Worm (Caenorhabditis elegans) whole organism, L1 larva: Measurements from ENCODE around the gene str-255.
A peak's percentile ranks its signal among the peaks of the same experiment; 100 is the strongest.

Experiments
- C16A3.4 ChIP-seq: fragments of 150-350 bp; optimal IDR thresholded peaks from 2 replicates; lab custom pipeline; 2014; ENCODE audit warnings: missing biosample characterization, missing genetic modification characterization
- C34B4.2 ChIP-seq: sonication (generic microtip); optimal IDR thresholded peaks from 2 replicates; lab custom pipeline; 2017; ENCODE audit warnings: mild to moderate bottlenecking, missing genetic modification characterization, missing compliant biosample characterization
- aha-1 ChIP-seq: fragments of 150-350 bp; optimal IDR thresholded peaks from 2 replicates; lab custom pipeline; 2014; ENCODE audit warnings: missing biosample characterization, missing genetic modification characterization
- alr-1 ChIP-seq: fragments of 200-800 bp; sonication (Bioruptor generic); optimal IDR thresholded peaks from 2 replicates; lab custom pipeline; 2018; ENCODE audit warnings: borderline replicate concordance, mild to moderate bottlenecking, missing genetic modification characterization, missing compliant biosample characterization
- aly-2 ChIP-seq: fragments of 150-350 bp; optimal IDR thresholded peaks from 2 replicates; lab custom pipeline; 2014; ENCODE audit warnings: missing biosample characterization, missing genetic modification characterization
- ceh-63 ChIP-seq: fragments of 200-800 bp; sonication (Bioruptor generic); optimal IDR thresholded peaks from 2 replicates; lab custom pipeline; 2018; ENCODE audit warnings: mild to moderate bottlenecking, missing genetic modification characterization, missing compliant biosample characterization
- ceh-8 ChIP-seq: fragments of 200-800 bp; sonication (Bioruptor generic); optimal IDR thresholded peaks from 2 replicates; lab custom pipeline; 2018; ENCODE audit warnings: mild to moderate bottlenecking, missing genetic modification characterization, moderate library complexity, missing compliant biosample characterization
- ceh-88 ChIP-seq: fragments of 200-800 bp; sonication (Bioruptor generic); IDR thresholded peaks from 2 replicates; pipeline ENCODE4 v1.3.6; 2022; ENCODE audit warnings: missing genetic modification characterization, missing compliant biosample characterization
- ces-1 ChIP-seq: fragments of 150-350 bp; optimal IDR thresholded peaks from 2 replicates; lab custom pipeline; 2014; ENCODE audit warnings: missing biosample characterization, missing genetic modification reagents, missing genetic modification characterization
- efl-1 ChIP-seq, 4 experiments: fragments of 150-350 bp; optimal IDR thresholded peaks in 3 of 4; peaks in 1 of 4; 1 replicate in 1 of 4; 2 replicates in 3 of 4; lab custom pipeline; 2014; ENCODE audit warnings: missing biosample characterization in 2 of 4, missing genetic modification characterization in 2 of 4, missing genetic modification reagents in 2 of 4
- egl-13 ChIP-seq: sonication (generic microtip); optimal IDR thresholded peaks from 2 replicates; lab custom pipeline; 2016; ENCODE audit warnings: missing genotype, missing genetic modification reagents, missing genetic modification characterization, missing compliant biosample characterization
- fkh-4 ChIP-seq: sonication (generic microtip); optimal IDR thresholded peaks from 2 replicates; lab custom pipeline; 2016; ENCODE audit warnings: missing compliant biosample characterization, missing genetic modification characterization, borderline replicate concordance
- fkh-8 ChIP-seq: sonication (generic microtip); optimal IDR thresholded peaks from 2 replicates; lab custom pipeline; 2016; ENCODE audit warnings: mild to moderate bottlenecking, missing genetic modification characterization, missing compliant biosample characterization
- fos-1 ChIP-seq: fragments of 150-350 bp; optimal IDR thresholded peaks from 2 replicates; lab custom pipeline; 2014; ENCODE audit warnings: missing biosample characterization, missing genetic modification characterization
- grh-1 ChIP-seq: fragments of 200-800 bp; sonication (Bioruptor generic); IDR thresholded peaks from 2 replicates; pipeline ENCODE4 v1.3.6; 2022; ENCODE audit warnings: missing genetic modification reagents, missing genetic modification characterization, missing compliant biosample characterization
- jun-1 ChIP-seq: fragments of 150-350 bp; optimal IDR thresholded peaks from 2 replicates; lab custom pipeline; 2014; ENCODE audit warnings: missing biosample characterization, missing genetic modification reagents, missing genetic modification characterization
- lin-13 ChIP-seq: fragments of 150-350 bp; optimal IDR thresholded peaks from 2 replicates; lab custom pipeline; 2014; ENCODE audit warnings: missing biosample characterization, missing genetic modification reagents, missing genetic modification characterization
- lin-14 ChIP-seq: fragments of 200-800 bp; sonication (Bioruptor generic); optimal IDR thresholded peaks from 2 replicates; lab custom pipeline; 2018; ENCODE audit warnings: mild to moderate bottlenecking, missing genetic modification characterization, moderate library complexity, missing compliant biosample characterization
- lin-35 ChIP-seq, 2 experiments: fragments of 150-350 bp; optimal IDR thresholded peaks; 2 replicates each; lab custom pipeline; 2014; ENCODE audit warnings: missing biosample characterization in 2 of 2, missing genetic modification characterization in 2 of 2, missing genetic modification reagents in 2 of 2
- lir-3 ChIP-seq: sonication (generic microtip); optimal IDR thresholded peaks from 2 replicates; lab custom pipeline; 2016; ENCODE audit warnings: mild to moderate bottlenecking, missing genetic modification characterization, moderate library complexity, missing compliant biosample characterization; ENCODE audit not compliant: poor library complexity
- mab-9 ChIP-seq: fragments of 200-800 bp; sonication (Bioruptor generic); IDR thresholded peaks from 2 replicates; pipeline ENCODE4 v1.3.6; 2022; ENCODE audit warnings: missing genetic modification reagents, missing genetic modification characterization, missing compliant biosample characterization
- mdl-1 ChIP-seq, 2 experiments: fragments of 150-350 bp; optimal IDR thresholded peaks; 2 replicates each; lab custom pipeline; 2014 to 2017; ENCODE audit warnings: missing biosample characterization in 2 of 2, missing genetic modification characterization in 2 of 2, inconsistent platforms in 1 of 2
- mef-2 ChIP-seq: fragments of 150-350 bp; optimal IDR thresholded peaks from 2 replicates; lab custom pipeline; 2014; ENCODE audit warnings: missing biosample characterization, missing genetic modification characterization
- nhr-19 ChIP-seq: fragments of 200-800 bp; sonication (Bioruptor generic); conservative IDR thresholded peaks from 2 replicates; pipeline ENCODE4 v1.3.6; 2022; ENCODE audit warnings: missing genetic modification characterization, missing compliant biosample characterization
- nhr-28 ChIP-seq: fragments of 150-350 bp; optimal IDR thresholded peaks from 2 replicates; lab custom pipeline; 2014; ENCODE audit warnings: missing biosample characterization, missing genetic modification characterization
- nhr-71 ChIP-seq: sonication (generic microtip); optimal IDR thresholded peaks from 2 replicates; lab custom pipeline; 2016; ENCODE audit warnings: mild to moderate bottlenecking, missing genetic modification characterization, moderate library complexity, missing compliant biosample characterization
- nhr-77 ChIP-seq: fragments of 150-350 bp; optimal IDR thresholded peaks from 2 replicates; lab custom pipeline; 2014; ENCODE audit warnings: missing biosample characterization, missing genetic modification characterization
- nhr-84 ChIP-seq: sonication (generic microtip); optimal IDR thresholded peaks from 2 replicates; lab custom pipeline; 2017; ENCODE audit warnings: missing biosample characterization, missing genetic modification characterization
- nhr-85 ChIP-seq: sonication (generic microtip); peaks from one replicate; lab custom pipeline; 2016; ENCODE audit warnings: missing genetic modification characterization, inconsistent platforms, missing compliant biosample characterization
- skn-1 ChIP-seq: fragments of 150-350 bp; optimal IDR thresholded peaks from 2 replicates; lab custom pipeline; 2014; ENCODE audit warnings: missing biosample characterization, missing genetic modification characterization
- snpc-4 ChIP-seq: fragments of 150-350 bp; optimal IDR thresholded peaks from 2 replicates; lab custom pipeline; 2014; ENCODE audit warnings: missing biosample characterization, missing genetic modification characterization
- sox-4 ChIP-seq: sonication (generic microtip); optimal IDR thresholded peaks from 2 replicates; lab custom pipeline; 2016; ENCODE audit warnings: missing genetic modification characterization, missing compliant biosample characterization
- swsn-7 ChIP-seq: sonication (generic microtip); optimal IDR thresholded peaks from 2 replicates; lab custom pipeline; 2016; ENCODE audit warnings: missing genetic modification characterization, missing compliant biosample characterization
- tbx-2 ChIP-seq: sonication (generic microtip); optimal IDR thresholded peaks from 2 replicates; lab custom pipeline; 2016; ENCODE audit warnings: missing genetic modification characterization, missing compliant biosample characterization
- tlp-1 ChIP-seq: fragments of 150-350 bp; optimal IDR thresholded peaks from 2 replicates; lab custom pipeline; 2014; ENCODE audit warnings: missing biosample characterization, missing genetic modification characterization
- unc-130 ChIP-seq: fragments of 150-350 bp; optimal IDR thresholded peaks from 2 replicates; lab custom pipeline; 2017; ENCODE audit warnings: missing biosample characterization, missing genetic modification characterization, inconsistent platforms
- unc-30 ChIP-seq: sonication (generic microtip); optimal IDR thresholded peaks from 2 replicates; lab custom pipeline; 2017; ENCODE audit warnings: missing biosample characterization, missing genetic modification characterization
- xbp-1 ChIP-seq: sonication (generic microtip); optimal IDR thresholded peaks from 2 replicates; lab custom pipeline; 2016; ENCODE audit warnings: missing genetic modification characterization, missing compliant biosample characterization

The str-255 gene

DNA sequence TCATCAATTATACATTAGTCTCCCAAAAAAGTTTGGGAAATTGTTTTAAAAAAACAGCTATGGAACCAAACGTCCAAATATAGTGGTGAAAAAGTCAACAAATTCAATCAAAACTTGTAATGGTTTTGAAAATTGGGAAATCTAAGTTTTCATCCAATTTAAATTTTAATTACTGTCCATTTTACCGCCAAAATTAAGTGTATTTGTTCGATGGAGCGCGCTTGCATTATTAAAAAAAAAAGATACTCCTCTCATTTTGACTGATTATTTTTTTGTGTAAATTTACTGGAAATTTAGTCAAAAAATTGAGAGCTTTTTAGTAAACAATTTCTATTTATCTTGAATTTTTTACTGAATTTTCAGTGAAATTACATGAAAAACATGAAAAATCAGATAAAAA lies 10.8 kb upstream of the str-255 start:
- TF ChIP-seq nhr-84 (tag; lab: Kevin White, UChicago) (no peak), efl-1 (optimal IDR thresholded peaks at IDR 0.05; lab: Kevin White, UChicago) (no peak), efl-1 (GFP tag; optimal IDR thresholded peaks at IDR 0.05 in 1 of 2; lab: Kevin White, UChicago) (peak; percentile 19 to 92), swsn-7 (tag; lab: Kevin White, UChicago) (no peak), alr-1 (tag; lab: Kevin White, UChicago) (no peak), egl-13 (tag; lab: Kevin White, UChicago) (no peak)

DNA sequence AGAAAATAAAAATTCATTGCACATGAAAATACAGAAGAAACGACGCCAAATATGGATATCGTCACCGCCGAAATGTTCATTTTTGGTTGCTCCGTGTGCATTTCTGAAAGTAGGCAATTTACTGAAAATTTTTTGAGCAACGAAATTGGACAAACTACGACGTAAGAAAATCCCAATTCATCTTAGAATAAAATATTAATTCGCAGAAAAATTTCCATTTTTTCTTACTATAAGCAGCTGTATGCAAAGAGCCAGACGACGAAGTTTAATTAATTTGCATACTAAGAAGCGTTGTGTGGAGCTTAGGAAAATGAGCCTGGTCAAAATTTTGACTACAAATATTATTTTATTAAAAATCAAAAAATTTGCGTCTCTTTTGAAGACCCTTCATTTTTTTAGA lies 3.0 kb upstream of the str-255 start, which contains the start of gene srbc-19:
srbc-19 (minus strand) TSS at position 101 of the 400 bp plus-strand sequence.
- TF ChIP-seq snpc-4 (no peak), lir-3 (tag; lab: Kevin White, UChicago) (no peak), lin-35 (GFP tag; optimal IDR thresholded peaks at IDR 0.05; lab: Kevin White, UChicago) (no peak), unc-30 (tag; lab: Kevin White, UChicago) (no peak), swsn-7 (tag; lab: Kevin White, UChicago) (no peak)

DNA sequence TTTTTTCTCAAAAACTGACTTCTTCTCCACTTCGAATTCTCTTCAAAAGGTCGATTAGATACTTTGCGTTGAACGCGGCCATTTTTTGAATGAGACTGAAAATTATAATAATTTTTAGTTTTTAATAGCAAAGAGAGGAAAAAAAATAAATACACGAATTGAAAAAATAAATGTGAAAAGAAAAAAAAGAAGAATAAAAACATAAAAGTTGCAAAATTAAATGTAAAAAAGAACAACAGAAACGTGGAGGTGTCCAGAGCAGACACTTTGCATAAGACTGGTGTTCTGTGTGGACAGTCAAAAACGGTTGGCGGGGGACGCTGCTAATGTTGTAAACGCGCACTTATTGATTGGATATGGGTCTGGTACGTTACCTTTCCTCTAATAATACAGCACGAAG lies 4.3 kb downstream of the str-255 start, which contains the start of gene C45H4.14:
C45H4.14 (minus strand) TSS at position 101 of the 400 bp plus-strand sequence.
- TF ChIP-seq ceh-63 (no peak), tbx-2 (tag; lab: Kevin White, UChicago) (no peak), fos-1 (tag; lab: Kevin White, UChicago) (no peak), nhr-19 (GFP tag; lab: Robert Waterston, UW) (no peak)

DNA sequence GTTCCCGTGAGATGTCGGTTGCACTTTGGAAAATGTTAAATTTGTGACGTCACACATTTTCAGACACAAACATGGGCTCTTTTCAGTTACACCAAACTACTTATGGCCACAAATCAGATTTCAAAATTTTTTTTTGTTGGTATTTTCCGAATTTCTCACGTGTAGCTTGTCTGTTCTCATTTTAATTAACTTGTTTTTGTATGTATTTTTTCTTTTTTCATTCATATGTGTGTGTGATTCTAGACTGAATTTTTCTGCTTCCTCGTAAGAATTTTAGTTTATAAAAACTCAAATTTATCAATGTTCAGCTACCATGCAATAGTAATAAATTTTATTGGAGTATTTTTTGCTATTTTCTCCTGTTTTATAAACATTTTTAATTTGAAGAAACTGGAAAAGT lies 6.8 kb downstream of the str-255 start, which contains the start of gene srbc-22:
srbc-22 (plus strand) TSS at position 301 of the 400 bp plus-strand sequence.
- TF ChIP-seq tlp-1 (tag; lab: Kevin White, UChicago) (no peak), jun-1 (tag; lab: Kevin White, UChicago) (no peak)

DNA sequence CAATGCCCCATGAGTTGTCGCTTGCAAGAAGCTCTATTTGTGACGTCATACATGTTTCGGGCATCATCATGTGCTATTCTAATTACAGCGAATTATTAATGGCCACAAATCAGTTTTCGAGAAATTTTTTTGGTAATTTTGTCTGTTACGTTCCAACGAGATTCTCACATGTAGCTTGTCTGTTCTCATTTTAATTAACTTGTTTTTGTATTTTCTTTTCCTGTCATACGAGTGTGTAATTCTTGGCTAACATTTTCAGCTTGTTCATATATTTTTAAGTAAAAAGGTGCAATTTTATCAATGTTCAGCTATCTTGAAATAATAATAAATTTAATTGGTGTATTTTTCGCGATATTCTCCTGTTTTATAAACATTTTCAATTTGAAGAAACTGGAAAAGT lies 8.4 kb downstream of the str-255 start, which contains the start of gene srbc-21:
srbc-21 (plus strand) TSS at position 301 of the 400 bp plus-strand sequence.
- TF ChIP-seq C16A3.4, result no peak
- TF ChIP-seq C34B4.2 (tag; lab: Kevin White, UChicago), result no peak
- no peak for TF ChIP-seq xbp-1
- TF ChIP-seq fkh-4 (tag; lab: Kevin White, UChicago), result no peak
- TF ChIP-seq fkh-8 (tag; lab: Kevin White, UChicago), result no peak
- TF ChIP-seq efl-1 (optimal IDR thresholded peaks at IDR 0.05; lab: Kevin White, UChicago), result no peak
- peak in 1 of 2 experiments; percentile 12 for TF ChIP-seq efl-1 (GFP tag; optimal IDR thresholded peaks at IDR 0.05 in 1 of 2; lab: Kevin White, UChicago)
- no peak for TF ChIP-seq aly-2 (tag; lab: Kevin White, UChicago)

DNA sequence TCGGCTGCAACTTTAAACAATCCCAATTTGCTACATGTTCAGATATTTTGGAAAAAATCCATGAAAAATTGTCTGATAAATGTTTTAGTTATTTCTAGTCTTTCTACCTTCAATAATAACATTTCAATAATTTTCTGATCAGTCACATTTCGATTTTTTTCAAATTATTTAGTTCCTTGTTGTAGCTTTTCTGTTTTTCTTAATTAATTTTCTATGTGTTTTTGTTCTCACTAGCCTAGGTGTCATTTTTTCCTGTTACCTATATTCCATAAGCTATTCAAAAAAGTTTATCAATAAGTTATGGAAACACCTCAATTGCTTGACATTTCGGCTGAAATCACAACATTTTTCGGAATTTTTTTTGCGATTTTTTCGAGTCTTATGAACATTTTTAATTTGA lies 10.4 kb downstream of the str-255 start, which contains the start of gene srbc-23:
srbc-23 (plus strand) TSS at position 301 of the 400 bp plus-strand sequence.
- TF ChIP-seq lin-13 (GFP tag; lab: Kevin White, UChicago) (no peak), nhr-85 (no peak), jun-1 (tag; lab: Kevin White, UChicago) (no peak), lin-35 (GFP tag; optimal IDR thresholded peaks at IDR 0.05; lab: Kevin White, UChicago) (no peak), alr-1 (tag; lab: Kevin White, UChicago) (no peak), nhr-71 (no peak), unc-130 (tag; lab: Kevin White, UChicago) (no peak), ces-1 (GFP tag; lab: Kevin White, UChicago) (no peak), ceh-8 (no peak)

DNA sequence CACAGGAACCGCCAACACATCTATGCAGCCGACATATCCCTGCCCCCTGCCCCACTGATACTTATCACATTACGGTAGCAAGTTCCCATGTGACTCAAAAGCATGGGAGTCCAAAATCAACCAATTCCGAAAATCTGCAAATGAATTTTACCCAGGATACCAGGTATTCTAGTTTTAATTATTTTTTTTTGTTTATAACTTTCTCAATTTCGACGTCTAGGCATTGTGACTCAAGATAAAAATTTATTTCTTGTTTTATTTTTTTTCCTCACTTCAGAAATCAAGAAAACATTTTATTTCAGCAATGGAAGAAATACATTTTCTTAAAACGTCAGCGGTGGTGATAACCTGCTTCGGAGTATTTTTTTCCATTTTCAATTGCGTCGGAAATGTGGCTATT lies 12.2 kb downstream of the str-255 start, which contains the start of gene srbc-24:
srbc-24 (plus strand) TSS at position 301 of the 400 bp plus-strand sequence.
- TF ChIP-seq efl-1 (optimal IDR thresholded peaks at IDR 0.05; lab: Kevin White, UChicago) (no peak), efl-1 (GFP tag; optimal IDR thresholded peaks at IDR 0.05 in 1 of 2; lab: Kevin White, UChicago) (no peak), mab-9 (GFP tag; lab: Robert Waterston, UW) (no peak), grh-1 (GFP tag; lab: Robert Waterston, UW) (no peak), aha-1 (tag; lab: Kevin White, UChicago) (no peak), skn-1 (tag; lab: Kevin White, UChicago) (no peak), C16A3.4 (no peak), sox-4 (no peak), lin-14 (GFP tag; lab: Kevin White, UChicago) (no peak), mdl-1 (tag; optimal IDR thresholded peaks at IDR 0.05; lab: Kevin White, UChicago) (no peak), mef-2 (tag; lab: Kevin White, UChicago) (no peak), nhr-28 (tag; lab: Kevin White, UChicago) (no peak), ceh-88 (GFP tag; lab: Robert Waterston, UW) (no peak), lin-13 (GFP tag; lab: Kevin White, UChicago) (no peak), jun-1 (tag; lab: Kevin White, UChicago) (no peak), nhr-77 (tag; lab: Kevin White, UChicago) (no peak)
